Worm (Caenorhabditis elegans) whole organism, L4 larva: ENCODE results near the gene apl-1.
A peak's percentile ranks its signal among the peaks of the same experiment; 100 is the strongest.

Experiments used
- D1046.2 ChIP-seq: fragments of 200-800 bp; sonication (Bioruptor generic); IDR thresholded peaks from 2 replicates; pipeline ENCODE4 v1.3.6; 2022; ENCODE audit warnings: missing genetic modification characterization, missing compliant biosample characterization
- F26F4.8 ChIP-seq: fragments of 200-800 bp; sonication (Bioruptor generic); conservative IDR thresholded peaks from 2 replicates; pipeline ENCODE4 v1.3.6; 2022; ENCODE audit warnings: missing genetic modification characterization, missing compliant biosample characterization
- F44E2.7 ChIP-seq: fragments of 200-800 bp; sonication (Bioruptor generic); IDR thresholded peaks from 2 replicates; pipeline ENCODE4 v2.1.2; 2022; ENCODE audit warnings: missing genetic modification characterization, missing compliant biosample characterization
- F49E8.2 ChIP-seq: sonication (generic microtip); optimal IDR thresholded peaks from 2 replicates; lab custom pipeline; 2016; ENCODE audit warnings: missing compliant biosample characterization, mild to moderate bottlenecking, missing genetic modification characterization, borderline replicate concordance
- R02D3.7 ChIP-seq: fragments of 150-350 bp; sonication (generic microtip); optimal IDR thresholded peaks from 3 replicates; lab custom pipeline; 2014; ENCODE audit warnings: missing biosample characterization, missing genetic modification characterization
- T20F7.1 ChIP-seq: fragments of 200-800 bp; sonication (Bioruptor generic); optimal IDR thresholded peaks from 2 replicates; lab custom pipeline; 2018; ENCODE audit warnings: mild to moderate bottlenecking, missing genetic modification characterization, missing compliant biosample characterization
- Y75B8A.6 ChIP-seq: fragments of 200-800 bp; sonication (Bioruptor generic); IDR thresholded peaks from 2 replicates; pipeline ENCODE4 v1.3.6; 2022; ENCODE audit warnings: missing genetic modification reagents, missing genetic modification characterization, missing compliant biosample characterization
- aly-2 ChIP-seq: sonication (generic microtip); optimal IDR thresholded peaks from 2 replicates; lab custom pipeline; 2018; ENCODE audit warnings: missing biosample characterization, missing genetic modification characterization
- ama-1 ChIP-seq: fragments of 150-350 bp; optimal IDR thresholded peaks from 2 replicates; lab custom pipeline; 2014; ENCODE audit warnings: inconsistent platforms, mixed read lengths
- attf-4 ChIP-seq: sonication (generic microtip); optimal IDR thresholded peaks from 3 replicates; lab custom pipeline; 2017; ENCODE audit warnings: missing biosample characterization, missing genetic modification characterization
- ceh-28 ChIP-seq: fragments of 150-350 bp; optimal IDR thresholded peaks from 2 replicates; lab custom pipeline; 2014; ENCODE audit warnings: missing biosample characterization, missing genetic modification reagents, missing genetic modification characterization
- ceh-44 ChIP-seq: fragments of 200-800 bp; sonication (Bioruptor generic); IDR thresholded peaks from 2 replicates; pipeline ENCODE4 v1.3.6; 2022; ENCODE audit warnings: missing genetic modification reagents, missing genetic modification characterization, missing compliant biosample characterization
- ceh-62 ChIP-seq: sonication (generic microtip); optimal IDR thresholded peaks from 2 replicates; lab custom pipeline; 2017; ENCODE audit warnings: missing biosample characterization, missing genetic modification characterization
- ceh-82 ChIP-seq: sonication (generic microtip); optimal IDR thresholded peaks from 2 replicates; lab custom pipeline; 2017; ENCODE audit warnings: missing biosample characterization, missing genetic modification characterization
- ces-1 ChIP-seq: fragments of 150-350 bp; sonication (generic microtip); optimal IDR thresholded peaks from 4 replicates; lab custom pipeline; 2014; ENCODE audit warnings: missing biosample characterization, missing genetic modification reagents, missing genetic modification characterization
- daf-12 ChIP-seq: fragments of 150-350 bp; optimal IDR thresholded peaks from 2 replicates; lab custom pipeline; 2014; ENCODE audit warnings: missing biosample characterization, missing genetic modification reagents, missing genetic modification characterization
- dmd-8 ChIP-seq: fragments of 200-800 bp; sonication (Bioruptor generic); IDR thresholded peaks from 2 replicates; pipeline ENCODE4 v1.3.6; 2022; ENCODE audit warnings: missing genetic modification characterization, missing compliant biosample characterization
- dmd-9 ChIP-seq: fragments of 200-800 bp; sonication (Bioruptor generic); IDR thresholded peaks from 2 replicates; pipeline ENCODE4 v1.3.6; 2022; ENCODE audit warnings: missing genetic modification reagents, missing genetic modification characterization, missing compliant biosample characterization
- dve-1 ChIP-seq: sonication (generic microtip); optimal IDR thresholded peaks from 2 replicates; lab custom pipeline; 2017; ENCODE audit warnings: antibody characterized with exemption, mild to moderate bottlenecking, missing genetic modification characterization, missing compliant biosample characterization; ENCODE audit not compliant: insufficient read depth
- hlh-11 ChIP-seq: fragments of 200-800 bp; sonication (Bioruptor generic); optimal IDR thresholded peaks from 2 replicates; lab custom pipeline; 2018; ENCODE audit warnings: mild to moderate bottlenecking, missing genetic modification characterization, missing compliant biosample characterization
- hlh-30 ChIP-seq: sonication (generic microtip); optimal IDR thresholded peaks from 2 replicates; lab custom pipeline; 2017; ENCODE audit warnings: antibody characterized with exemption, mild to moderate bottlenecking, missing genetic modification characterization, missing compliant biosample characterization; ENCODE audit not compliant: insufficient read depth
- jun-1 ChIP-seq: fragments of 150-350 bp; optimal IDR thresholded peaks from 2 replicates; lab custom pipeline; 2014; ENCODE audit warnings: missing biosample characterization, missing genetic modification reagents, missing genetic modification characterization
- lin-1 ChIP-seq: fragments of 200-800 bp; sonication (Bioruptor generic); IDR thresholded peaks from 2 replicates; pipeline ENCODE4 v1.3.6; 2022; ENCODE audit warnings: missing genetic modification reagents, missing genetic modification characterization, missing compliant biosample characterization
- lin-29 ChIP-seq: fragments of 200-800 bp; sonication (Bioruptor generic); IDR thresholded peaks from 2 replicates; pipeline ENCODE4 v1.3.6; 2022; ENCODE audit warnings: missing genetic modification reagents, missing genetic modification characterization, missing compliant biosample characterization
- lir-3 ChIP-seq: sonication (generic microtip); optimal IDR thresholded peaks from 2 replicates; lab custom pipeline; 2016; ENCODE audit warnings: mild to moderate bottlenecking, missing genetic modification characterization, missing compliant biosample characterization
- madf-5 ChIP-seq, 2 experiments: fragments of 200-800 bp; sonication (Bioruptor generic); IDR thresholded peaks; 2 replicates each; pipeline ENCODE4 v1.3.6; 2022; ENCODE audit warnings: missing compliant biosample characterization in 2 of 2, missing genetic modification characterization in 2 of 2
- madf-9 ChIP-seq: fragments of 200-800 bp; sonication (Bioruptor generic); conservative IDR thresholded peaks from 2 replicates; pipeline ENCODE4 v1.3.6; 2022; ENCODE audit warnings: missing genetic modification reagents, missing genetic modification characterization, missing compliant biosample characterization
- mdl-1 ChIP-seq, 2 experiments: fragments of 150-350 bp in 1 of 2; sonication (generic microtip) in 1 of 2; optimal IDR thresholded peaks; 2 replicates each; lab custom pipeline; 2014 to 2017; ENCODE audit warnings: missing biosample characterization in 2 of 2, missing genetic modification characterization in 2 of 2
- mep-1 ChIP-seq: fragments of 150-350 bp; sonication (generic microtip); optimal IDR thresholded peaks from 3 replicates; lab custom pipeline; 2014; ENCODE audit warnings: missing biosample characterization, missing genetic modification characterization
- mes-2 ChIP-seq: sonication (generic microtip); optimal IDR thresholded peaks from 2 replicates; lab custom pipeline; 2016; ENCODE audit warnings: missing genotype, mild to moderate bottlenecking, missing genetic modification characterization, missing compliant biosample characterization; ENCODE audit not compliant: poor library complexity, severe bottlenecking
- nhr-11 ChIP-seq: fragments of 150-350 bp; optimal IDR thresholded peaks from 2 replicates; lab custom pipeline; 2014; ENCODE audit warnings: missing biosample characterization, missing genetic modification characterization
- nhr-237 ChIP-seq: sonication (generic microtip); optimal IDR thresholded peaks from 2 replicates; lab custom pipeline; 2017; ENCODE audit warnings: missing biosample characterization, missing genetic modification characterization
- nhr-25 ChIP-seq: sonication (generic microtip); optimal IDR thresholded peaks from 2 replicates; lab custom pipeline; 2017; ENCODE audit warnings: missing genetic modification characterization, mild to moderate bottlenecking, missing compliant biosample characterization, antibody characterized with exemption, moderate library complexity, borderline replicate concordance; ENCODE audit not compliant: insufficient read depth
- nhr-41 ChIP-seq: fragments of 200-800 bp; sonication (Bioruptor generic); IDR thresholded peaks from 2 replicates; pipeline ENCODE4 v1.3.6; 2022; ENCODE audit warnings: missing genetic modification reagents, missing genetic modification characterization, missing compliant biosample characterization
- nhr-48 ChIP-seq: sonication (generic microtip); optimal IDR thresholded peaks from 2 replicates; lab custom pipeline; 2016; ENCODE audit warnings: mild to moderate bottlenecking, missing genetic modification characterization, missing compliant biosample characterization
- nhr-6 ChIP-seq: fragments of 150-350 bp; optimal IDR thresholded peaks from 2 replicates; lab custom pipeline; 2014; ENCODE audit warnings: missing biosample characterization, missing genetic modification characterization
- nhr-77 ChIP-seq: fragments of 150-350 bp; optimal IDR thresholded peaks from 2 replicates; lab custom pipeline; 2014; ENCODE audit warnings: missing biosample characterization, missing genetic modification characterization
- pha-4 ChIP-seq, 2 experiments: fragments of 150-350 bp in 1 of 2; fragments of 200-800 bp in 1 of 2; sonication (Bioruptor generic) in 1 of 2; IDR thresholded peaks in 1 of 2; optimal IDR thresholded peaks in 1 of 2; 2 replicates each; pipeline versions ENCODE4 v1.3.6 to Lab custom; 2014 to 2022; ENCODE audit warnings: missing genetic modification characterization in 2 of 2, missing genetic modification reagents in 2 of 2, missing biosample characterization in 1 of 2, missing compliant biosample characterization in 1 of 2
- php-3 ChIP-seq: fragments of 200-800 bp; sonication (Bioruptor generic); IDR thresholded peaks from 2 replicates; pipeline ENCODE4 v1.3.6; 2022; ENCODE audit warnings: missing genetic modification reagents, missing genetic modification characterization, missing compliant biosample characterization
- sdz-12 ChIP-seq: fragments of 200-800 bp; sonication (Bioruptor generic); optimal IDR thresholded peaks from 2 replicates; lab custom pipeline; 2018; ENCODE audit warnings: mild to moderate bottlenecking, missing genetic modification characterization, missing compliant biosample characterization
- snpc-1.2 ChIP-seq: fragments of 200-800 bp; sonication (Bioruptor generic); IDR thresholded peaks from 2 replicates; pipeline ENCODE4 v1.3.6; 2022; ENCODE audit warnings: missing genetic modification reagents, missing genetic modification characterization, missing compliant biosample characterization
- spr-1 ChIP-seq: sonication (generic microtip); optimal IDR thresholded peaks from 2 replicates; lab custom pipeline; 2016; ENCODE audit warnings: mild to moderate bottlenecking, missing genetic modification characterization, missing compliant biosample characterization
- tag-97 ChIP-seq: fragments of 200-800 bp; sonication (Bioruptor generic); IDR thresholded peaks from 2 replicates; pipeline ENCODE4 v1.3.6; 2022; ENCODE audit warnings: missing genetic modification characterization, missing compliant biosample characterization
- tra-1 ChIP-seq: fragments of 200-800 bp; sonication (Bioruptor generic); IDR thresholded peaks from 2 replicates; pipeline ENCODE4 v1.3.6; 2022; ENCODE audit warnings: missing genetic modification reagents, missing genetic modification characterization, missing compliant biosample characterization
- unc-130 ChIP-seq: sonication (generic microtip); optimal IDR thresholded peaks from 2 replicates; lab custom pipeline; 2016; ENCODE audit warnings: missing genetic modification reagents, missing genetic modification characterization, missing compliant biosample characterization
- zag-1 ChIP-seq: fragments of 150-350 bp; optimal IDR thresholded peaks from 2 replicates; lab custom pipeline; 2014; ENCODE audit warnings: missing biosample characterization, missing genetic modification characterization
- zfp-2 ChIP-seq: sonication (generic microtip); optimal IDR thresholded peaks from 2 replicates; lab custom pipeline; 2016; ENCODE audit warnings: mild to moderate bottlenecking, missing genetic modification characterization, missing compliant biosample characterization
- zfp-3 ChIP-seq: fragments of 200-800 bp; sonication (Bioruptor generic); conservative IDR thresholded peaks from 2 replicates; pipeline ENCODE4 v1.3.6; 2022; ENCODE audit warnings: missing genetic modification reagents, missing genetic modification characterization, missing compliant biosample characterization
- zip-2 ChIP-seq: fragments of 150-350 bp; optimal IDR thresholded peaks from 2 replicates; lab custom pipeline; 2014; ENCODE audit warnings: missing biosample characterization, missing genetic modification characterization
- ztf-7 ChIP-seq: fragments of 150-350 bp; optimal IDR thresholded peaks from 2 replicates; lab custom pipeline; 2014; ENCODE audit warnings: missing biosample characterization, missing genetic modification characterization

Gene apl-1

DNA sequence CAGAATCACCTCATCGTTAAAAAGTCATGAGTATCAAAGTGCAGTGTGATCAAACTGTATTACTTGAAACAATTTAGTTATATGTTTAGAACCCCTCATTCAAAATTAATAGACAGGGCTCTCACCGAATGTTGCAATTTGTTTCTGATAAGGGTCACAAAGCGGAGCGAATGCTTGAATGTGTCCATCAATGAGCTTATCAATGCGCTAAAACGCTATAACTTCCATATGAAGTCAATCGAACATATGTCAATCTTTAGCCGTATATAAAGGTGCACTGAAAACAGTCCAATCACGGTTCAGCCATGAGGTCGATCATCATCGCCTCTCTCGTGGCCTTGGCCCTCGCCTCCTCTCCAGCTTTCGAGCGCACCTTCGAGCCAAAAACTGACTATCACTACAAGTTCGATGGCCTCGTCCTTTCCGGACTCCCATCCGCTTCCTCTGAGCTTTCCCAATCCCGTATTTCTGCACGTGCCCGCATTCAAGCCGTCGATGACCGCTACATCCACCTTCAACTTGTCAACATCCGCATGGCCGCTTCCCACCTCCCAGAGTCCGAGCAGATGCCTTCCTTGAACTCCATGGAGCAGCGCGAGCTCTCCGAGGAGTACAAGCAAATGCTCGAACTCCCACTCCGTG, 15.8 kb downstream of the apl-1 start, which contains the start of gene vit-2 (continued):
- TF ChIP-seq nhr-48 (no peak), ceh-82 (no peak), nhr-25 (tag; lab: Kevin White, UChicago) (no peak), nhr-41 (GFP tag; lab: Robert Waterston, UW) (no peak), lir-3 (tag; lab: Kevin White, UChicago) (no peak), ces-1 (GFP tag; lab: Kevin White, UChicago) (no peak), F44E2.7 (GFP tag; lab: Robert Waterston, UW) (no peak), ama-1 (lab: Kevin White, UChicago) (no peak), dve-1 (tag; lab: Kevin White, UChicago) (peak; percentile 66), nhr-77 (tag; lab: Kevin White, UChicago) (no peak), hlh-30 (no peak), zfp-3 (GFP tag; lab: Robert Waterston, UW) (0 out of 2 replicates have a peak, but pooled peaks have one; percentile 45), mdl-1 (tag; optimal IDR thresholded peaks at IDR 0.05; lab: Kevin White, UChicago) (no peak), mep-1 (tag; lab: Kevin White, UChicago) (no peak), jun-1 (tag; lab: Kevin White, UChicago) (no peak), zfp-2 (tag; lab: Kevin White, UChicago) (no peak), ceh-44 (no peak), tag-97 (GFP tag; lab: Robert Waterston, UW) (no peak), F26F4.8 (GFP tag; lab: Robert Waterston, UW) (no peak), mes-2 (no peak), lin-29 (GFP tag; lab: Robert Waterston, UW) (no peak), hlh-11 (peak; percentile 36), php-3 (GFP tag; lab: Robert Waterston, UW) (peak; percentile 50; the same call in 1 of the 2 replicates), madf-5 (GFP tag; IDR thresholded peaks at IDR 0.05; lab: Robert Waterston, UW) (0 out of 4 replicates have a peak, but pooled peaks of 1 of the 2 experiments have one; percentile 38), nhr-237 (tag; lab: Kevin White, UChicago) (no peak), zip-2 (tag; lab: Kevin White, UChicago) (no peak), dmd-9 (GFP tag; lab: Robert Waterston, UW) (no peak), T20F7.1 (GFP tag; lab: Kevin White, UChicago) (peak; percentile 30), madf-9 (GFP tag; lab: Robert Waterston, UW) (peak; percentile 26; the same call in 1 of the 2 replicates), pha-4 (GFP tag; IDR thresholded peaks at IDR 0.05; lab: Robert Waterston, UW) (0 out of 2 replicates have a peak, but pooled peaks have one; percentile 24), pha-4 (tag; optimal IDR thresholded peaks at IDR 0.05; lab: Kevin White, UChicago) (no peak), unc-130 (GFP tag; lab: Kevin White, UChicago) (no peak), aly-2 (no peak), lin-1 (GFP tag; lab: Robert Waterston, UW) (no peak), Y75B8A.6 (GFP tag; lab: Robert Waterston, UW) (0 out of 2 replicates have a peak, but pooled peaks have one; percentile 42), tra-1 (GFP tag; lab: Robert Waterston, UW) (peak; percentile 80), spr-1 (no peak), nhr-6 (no peak), attf-4 (tag; lab: Kevin White, UChicago) (no peak), dmd-8 (GFP tag; lab: Robert Waterston, UW) (no peak), snpc-1.2 (GFP tag; lab: Robert Waterston, UW) (peak; percentile 38; the same call in 1 of the 2 replicates), sdz-12 (no peak), ztf-7 (tag; lab: Kevin White, UChicago) (no peak), daf-12 (tag; lab: Kevin White, UChicago) (no peak), D1046.2 (GFP tag; lab: Robert Waterston, UW) (peak; percentile 66; the same call in 1 of the 2 replicates), nhr-11 (tag; lab: Kevin White, UChicago) (no peak), F49E8.2 (tag; lab: Kevin White, UChicago) (no peak), zag-1 (no peak), ceh-28 (no peak), ceh-62 (tag; lab: Kevin White, UChicago) (no peak), R02D3.7 (tag; lab: Kevin White, UChicago) (no peak)
